Fruit fly (Drosophila melanogaster) whole organism, embryonic: ENCODE data around the gene CG13679.

ENCODE experiments used
- Adf1 ChIP-seq: fragments of 200-800 bp; sonication (Bioruptor generic); IDR thresholded peaks from 2 replicates; pipeline ENCODE4 v1.3.6; 2022; ENCODE audit warnings: missing biosample characterization, missing genetic modification characterization
- Antp ChIP-seq: fragments of 200-800 bp; sonication (Bioruptor generic); optimal IDR thresholded peaks from 3 replicates; lab custom pipeline; 2016; ENCODE audit warnings: missing biosample characterization, missing genetic modification characterization
- B-H1 ChIP-seq: fragments of 200-800 bp; sonication (Bioruptor generic); IDR thresholded peaks from 3 replicates; pipeline ENCODE4 v1.3.6; 2022; ENCODE audit warnings: missing biosample characterization, missing genetic modification characterization
- Bgb ChIP-seq: fragments of 200-800 bp; sonication (Bioruptor generic); IDR thresholded peaks from 2 replicates; pipeline ENCODE4 v1.3.6; 2022; ENCODE audit warnings: missing biosample characterization, missing genetic modification characterization; ENCODE audit not compliant: partially characterized antibody
- BtbVII ChIP-seq: fragments of 200-800 bp; sonication (Bioruptor generic); optimal IDR thresholded peaks from 3 replicates; lab custom pipeline; 2017; ENCODE audit warnings: missing biosample characterization, mild to moderate bottlenecking, missing genetic modification characterization
- CG10565 ChIP-seq: fragments of 200-800 bp; sonication (Bioruptor generic); optimal IDR thresholded peaks from 3 replicates; lab custom pipeline; 2016; ENCODE audit warnings: missing biosample characterization, mild to moderate bottlenecking, missing genetic modification characterization
- CG10979 ChIP-seq: fragments of 200-800 bp; sonication (Bioruptor generic); optimal IDR thresholded peaks from 2 replicates; lab custom pipeline; 2018; ENCODE audit warnings: missing biosample characterization, mild to moderate bottlenecking, missing genetic modification characterization, moderate library complexity
- CG12155 ChIP-seq: fragments of 200-800 bp; sonication (Bioruptor generic); optimal IDR thresholded peaks from 3 replicates; lab custom pipeline; 2016; ENCODE audit warnings: missing biosample characterization, missing genetic modification characterization
- CG14710 ChIP-seq: fragments of 200-800 bp; sonication (Bioruptor generic); optimal IDR thresholded peaks from 3 replicates; lab custom pipeline; 2019; ENCODE audit warnings: missing biosample characterization, mild to moderate bottlenecking, missing genetic modification characterization, moderate library complexity
- CG15011 ChIP-seq: fragments of 200-800 bp; sonication (Bioruptor generic); optimal IDR thresholded peaks from 3 replicates; lab custom pipeline; 2018; ENCODE audit warnings: missing biosample characterization, mild to moderate bottlenecking, missing genetic modification characterization
- CG17359 ChIP-seq: fragments of 200-800 bp; sonication (Bioruptor generic); optimal IDR thresholded peaks from 3 replicates; lab custom pipeline; 2018; ENCODE audit warnings: missing biosample characterization, mild to moderate bottlenecking, missing genetic modification characterization, moderate library complexity
- CG17802 ChIP-seq: fragments of 200-800 bp; sonication (Bioruptor generic); optimal IDR thresholded peaks from 2 replicates; lab custom pipeline; 2018; ENCODE audit warnings: missing biosample characterization, mild to moderate bottlenecking, missing genetic modification characterization, moderate library complexity
- CG18619 ChIP-seq: fragments of 200-800 bp; sonication (Bioruptor generic); optimal IDR thresholded peaks from 3 replicates; lab custom pipeline; 2017; ENCODE audit warnings: missing biosample characterization, mild to moderate bottlenecking, missing genetic modification characterization
- CG18764 ChIP-seq: fragments of 200-800 bp; sonication (Bioruptor generic); optimal IDR thresholded peaks from 3 replicates; lab custom pipeline; 2016; ENCODE audit warnings: missing biosample characterization, missing genetic modification characterization
- CG2678 ChIP-seq: fragments of 200-800 bp; sonication (Bioruptor generic); optimal IDR thresholded peaks from 3 replicates; lab custom pipeline; 2019; ENCODE audit warnings: missing biosample characterization, mild to moderate bottlenecking, missing genetic modification characterization, moderate library complexity
- CG32772 ChIP-seq: fragments of 200-800 bp; sonication (Bioruptor generic); IDR thresholded peaks from 2 replicates; pipeline ENCODE4 v1.3.6; 2022; ENCODE audit warnings: missing biosample characterization, missing genetic modification characterization
- CG8478 ChIP-seq: fragments of >200 bp; optimal IDR thresholded peaks from 2 replicates; lab custom pipeline; 2018
- CG8924 ChIP-seq: fragments of 200-800 bp; optimal IDR thresholded peaks from 3 replicates; lab custom pipeline; 2019; ENCODE audit warnings: missing biosample characterization, mild to moderate bottlenecking, missing genetic modification characterization, moderate library complexity
- CG9817 ChIP-seq: fragments of 200-800 bp; sonication (Bioruptor generic); optimal IDR thresholded peaks from 2 replicates; lab custom pipeline; 2018; ENCODE audit warnings: missing biosample characterization, mild to moderate bottlenecking, missing genetic modification characterization, moderate library complexity
- D19B ChIP-seq: fragments of 200-800 bp; sonication (Bioruptor generic); optimal IDR thresholded peaks from 2 replicates; lab custom pipeline; 2017; ENCODE audit warnings: missing biosample characterization, mild to moderate bottlenecking, missing genetic modification characterization
- Dad ChIP-seq: fragments of 200-800 bp; sonication (Bioruptor generic); optimal IDR thresholded peaks from 3 replicates; lab custom pipeline; 2016; ENCODE audit warnings: missing biosample characterization, missing genetic modification characterization
- E2f2 ChIP-seq: fragments of 200-800 bp; sonication (Bioruptor generic); IDR thresholded peaks from 2 replicates; pipeline ENCODE4 v1.3.6; 2022; ENCODE audit warnings: missing biosample characterization, missing genetic modification characterization
- Fer3 ChIP-seq: fragments of 200-800 bp; sonication (Bioruptor generic); optimal IDR thresholded peaks from 2 replicates; lab custom pipeline; 2018; ENCODE audit warnings: missing biosample characterization, mild to moderate bottlenecking, missing genetic modification characterization, moderate library complexity
- GATAe ChIP-seq: fragments of 200-800 bp; sonication (Bioruptor generic); conservative IDR thresholded peaks from 2 replicates; pipeline ENCODE4 v1.3.6; 2022; ENCODE audit warnings: missing biosample characterization, missing genetic modification characterization
- Hr51 ChIP-seq, 2 experiments: fragments of 200-800 bp; sonication (Bioruptor generic); optimal IDR thresholded peaks; 2 replicates in 1 of 2; 3 replicates in 1 of 2; lab custom pipeline; 2016 to 2018; ENCODE audit warnings: missing biosample characterization in 2 of 2, missing genetic modification characterization in 2 of 2, mild to moderate bottlenecking in 1 of 2, moderate library complexity in 1 of 2
- Lpt ChIP-seq: fragments of >200 bp; optimal IDR thresholded peaks from 2 replicates; lab custom pipeline; 2018; ENCODE audit warnings: missing biosample characterization, missing genetic modification characterization
- MTF-1 ChIP-seq: fragments of 200-800 bp; sonication (Bioruptor generic); optimal IDR thresholded peaks from 2 replicates; lab custom pipeline; 2018; ENCODE audit warnings: missing biosample characterization, mild to moderate bottlenecking, missing genetic modification characterization, borderline replicate concordance
- Oli ChIP-seq: fragments of 200-800 bp; sonication (Bioruptor generic); optimal IDR thresholded peaks from 2 replicates; lab custom pipeline; 2018; ENCODE audit warnings: missing biosample characterization, mild to moderate bottlenecking, missing genetic modification characterization, moderate library complexity
- cato ChIP-seq: fragments of 200-800 bp; sonication (Bioruptor generic); optimal IDR thresholded peaks from 2 replicates; lab custom pipeline; 2016; ENCODE audit warnings: missing biosample characterization, missing genetic modification characterization, borderline replicate concordance
- ci ChIP-seq: fragments of 200-800 bp; sonication (Bioruptor generic); IDR thresholded peaks from 3 replicates; pipeline ENCODE4 v1.3.6; 2022; ENCODE audit warnings: missing biosample characterization, missing genetic modification characterization
- croc ChIP-seq: fragments of 200-800 bp; sonication (Bioruptor generic); conservative IDR thresholded peaks from 3 replicates; pipeline ENCODE4 v1.3.6; 2022; ENCODE audit warnings: missing biosample characterization, missing genetic modification characterization
- fd3F ChIP-seq: fragments of 200-800 bp; sonication (Bioruptor generic); optimal IDR thresholded peaks from 2 replicates; lab custom pipeline; 2018; ENCODE audit warnings: missing biosample characterization, mild to moderate bottlenecking, missing genetic modification characterization, moderate library complexity
- fd64A ChIP-seq: fragments of 200-800 bp; sonication (Bioruptor generic); optimal IDR thresholded peaks from 3 replicates; lab custom pipeline; 2018; ENCODE audit warnings: missing biosample characterization, mild to moderate bottlenecking, missing genetic modification characterization
- gsb-n ChIP-seq: fragments of 200-800 bp; sonication (Bioruptor generic); optimal IDR thresholded peaks from 3 replicates; lab custom pipeline; 2018; ENCODE audit warnings: missing biosample characterization, mild to moderate bottlenecking, missing genetic modification characterization
- hb ChIP-seq: fragments of 200-800 bp; sonication (Bioruptor generic); IDR thresholded peaks from 3 replicates; pipeline ENCODE4 v1.3.6; 2022; ENCODE audit warnings: missing biosample characterization, missing genetic modification characterization; ENCODE audit not compliant: partially characterized antibody
- insv ChIP-seq, 2 experiments: fragments of 200-800 bp; sonication (Bioruptor generic); optimal IDR thresholded peaks; 3 replicates each; lab custom pipeline; 2016 to 2018; ENCODE audit warnings: missing biosample characterization in 2 of 2, missing genetic modification characterization in 2 of 2
- nerfin-2 ChIP-seq: fragments of 200-800 bp; sonication (Bioruptor generic); IDR thresholded peaks from 2 replicates; pipeline ENCODE4 v1.3.6; 2022; ENCODE audit warnings: missing biosample characterization, missing genetic modification characterization; ENCODE audit not compliant: partially characterized antibody
- odd ChIP-seq: fragments of 200-800 bp; sonication (Bioruptor generic); optimal IDR thresholded peaks from 2 replicates; lab custom pipeline; 2017; ENCODE audit warnings: missing biosample characterization, mild to moderate bottlenecking, missing genetic modification characterization
- pan ChIP-seq, 4 experiments: fragments of >200 bp in 3 of 4; fragments of 200-800 bp in 1 of 4; sonication (Bioruptor generic) in 1 of 4; optimal IDR thresholded peaks in 3 of 4; IDR thresholded peaks in 1 of 4; 2 replicates each; pipeline versions ENCODE4 v1.3.6 to Lab custom; 2017 to 2022; ENCODE audit warnings: missing biosample characterization in 2 of 4, missing genetic modification characterization in 2 of 4, mixed read lengths in 1 of 4
- pb ChIP-seq: fragments of 200-800 bp; sonication (Bioruptor generic); optimal IDR thresholded peaks from 3 replicates; lab custom pipeline; 2016; ENCODE audit warnings: missing biosample characterization, missing genetic modification characterization
- phol ChIP-seq: fragments of 200-800 bp; sonication (Bioruptor generic); optimal IDR thresholded peaks from 3 replicates; lab custom pipeline; 2018; ENCODE audit warnings: missing biosample characterization, mild to moderate bottlenecking, missing genetic modification characterization, moderate library complexity
- scrt ChIP-seq: fragments of 200-800 bp; sonication (Bioruptor generic); optimal IDR thresholded peaks from 2 replicates; lab custom pipeline; 2018; ENCODE audit warnings: missing biosample characterization, mild to moderate bottlenecking, missing genetic modification characterization, moderate library complexity
- slou ChIP-seq: fragments of 200-800 bp; sonication (Bioruptor generic); optimal IDR thresholded peaks from 3 replicates; lab custom pipeline; 2016; ENCODE audit warnings: missing biosample characterization, missing genetic modification characterization
- slp2 ChIP-seq: fragments of 200-800 bp; sonication (Bioruptor generic); optimal IDR thresholded peaks from 2 replicates; lab custom pipeline; 2016; ENCODE audit warnings: missing biosample characterization, missing genetic modification characterization
- tna ChIP-seq: fragments of 200-800 bp; sonication (Bioruptor generic); IDR thresholded peaks from 2 replicates; pipeline ENCODE4 v1.3.6; 2022; ENCODE audit warnings: missing biosample characterization, missing genetic modification characterization; ENCODE audit not compliant: partially characterized antibody
- usp ChIP-seq: fragments of >200 bp; optimal IDR thresholded peaks from 2 replicates; lab custom pipeline; 2017; ENCODE audit warnings: missing biosample characterization, missing genetic modification characterization
- zfh2 ChIP-seq: fragments of 200-800 bp; sonication (Bioruptor generic); optimal IDR thresholded peaks from 2 replicates; lab custom pipeline; 2016; ENCODE audit warnings: missing biosample characterization, missing genetic modification characterization

CG13679 gene

dm6 chr3L:8186627-8187396, 15.8 kb upstream of the CG13679 start, which contains the start of the genes ERR and Atg18a (continued):
- TF ChIP-seq D19B (GFP tag; lab: Kevin White, UChicago) (peak; percentile 60), zfh2 (GFP tag; lab: Kevin White, UChicago) (peak; percentile 93), CG17802 (tag; lab: Kevin White, UChicago) (peak; percentile 31), slp2 (GFP tag; lab: Kevin White, UChicago) (peak; percentile 76), fd64A (GFP tag; lab: Kevin White, UChicago) (no peak), CG12155 (GFP tag; lab: Kevin White, UChicago) (peak; percentile 90), tna (GFP tag; lab: Robert Waterston, UW) (no peak), CG18764 (GFP tag; lab: Kevin White, UChicago) (peak; percentile 64), CG15011 (GFP tag; lab: Kevin White, UChicago) (peak; percentile 56), Antp (GFP tag; lab: Kevin White, UChicago) (peak; percentile 85), gsb-n (tag; lab: Kevin White, UChicago) (no peak), fd3F (GFP tag; lab: Kevin White, UChicago) (peak; percentile 82), MTF-1 (GFP tag; lab: Kevin White, UChicago) (no peak), Oli (tag; lab: Kevin White, UChicago) (peak; percentile 80), Bgb (GFP tag; lab: Robert Waterston, UW) (peak; percentile 34; the same call in 1 of the 2 replicates), E2f2 (GFP tag; lab: Robert Waterston, UW) (peak; percentile 65), odd (peak; percentile 11), B-H1 (GFP tag; lab: Robert Waterston, UW) (peak; percentile 82), CG32772 (GFP tag; lab: Robert Waterston, UW) (peak; percentile 89), croc (peak; percentile 85), CG2678 (tag; lab: Kevin White, UChicago) (peak; percentile 84), pan (optimal IDR thresholded peaks at IDR 0.05; lab: Kevin White, UChicago) (no peak), pan (GFP tag; optimal IDR thresholded peaks at IDR 0.05 in 1 of 2, IDR thresholded peaks at IDR 0.05 in 1 of 2) (peak in 1 of 2 experiments; percentile 83), scrt (GFP tag; lab: Kevin White, UChicago) (peak; percentile 73), CG9817 (tag; lab: Kevin White, UChicago) (peak; percentile 91), CG18619 (GFP tag; lab: Kevin White, UChicago) (peak; percentile 86), pb (GFP tag; lab: Kevin White, UChicago) (peak; percentile 65), CG8924 (peak; percentile 82), ci (GFP tag; lab: Robert Waterston, UW) (peak; percentile 82), Hr51 (GFP tag; optimal IDR thresholded peaks at IDR 0.05; lab: Kevin White, UChicago) (peak; percentile 72 to 79), CG17359 (tag; lab: Kevin White, UChicago) (peak; percentile 77), CG8478 (peak; percentile 76), Adf1 (GFP tag; lab: Robert Waterston, UW) (peak; percentile 76), Lpt (GFP tag; lab: Kevin White, UChicago) (no peak), insv (GFP tag; optimal IDR thresholded peaks at IDR 0.05; lab: Kevin White, UChicago) (peak in 1 of 2 experiments; percentile 67), CG10565 (GFP tag; lab: Kevin White, UChicago) (no peak), usp (no peak), slou (peak; percentile 87), CG10979 (tag; lab: Kevin White, UChicago) (peak; percentile 68), cato (GFP tag; lab: Kevin White, UChicago) (peak; percentile 59), GATAe (GFP tag; lab: Robert Waterston, UW) (peak; percentile 49; the same call in 1 of the 2 replicates), hb (GFP tag; lab: Robert Waterston, UW) (0 out of 3 replicates have a peak, but pooled peaks have one; percentile 45), phol (peak; percentile 90), Fer3 (tag; lab: Kevin White, UChicago) (peak; percentile 82), Dad (GFP tag; lab: Kevin White, UChicago) (peak; percentile 82), CG14710 (tag; lab: Kevin White, UChicago) (peak; percentile 90), BtbVII (GFP tag; lab: Kevin White, UChicago) (no peak), nerfin-2 (GFP tag; lab: Robert Waterston, UW) (0 out of 2 replicates have a peak, but pooled peaks have one; percentile 26)
